Worm (Caenorhabditis elegans): ENCODE results near the gene cpf-1.

Gene cpf-1

ce11 chrII:8602337-8602944 lies at the start of gene cpf-1, which contains the start of gene rpl-26:
Gene cpf-1, minus strand, starts transcription at chrII:8602440.
Gene rpl-26, plus strand, starts transcription at chrII:8602785.
- TF ChIP-seq attf-3 (GFP tag; conservative IDR thresholded peaks at IDR 0.05) (no peak), Y67H2A.10 (GFP tag; conservative IDR thresholded peaks at IDR 0.05) (no peak), sptf-2 (GFP tag; optimal IDR thresholded peaks at IDR 0.05) (peak; percentile 92), hsf-1 (GFP tag; IDR thresholded peaks at IDR 0.05) (no peak), F33H1.4 (GFP tag; IDR thresholded peaks at IDR 0.05) (peak; percentile 88), C17E4.6 (GFP tag; IDR thresholded peaks at IDR 0.05) (no peak), athp-1 (tag; optimal IDR thresholded peaks at IDR 0.05) (no peak), ztf-3 (GFP tag; optimal IDR thresholded peaks at IDR 0.05) (no peak), pha-4 (tag; optimal IDR thresholded peaks at IDR 0.05) (no peak), F23B12.7 (tag; optimal IDR thresholded peaks at IDR 0.05; ENCODE audit: insufficient read depth) (peak; percentile 30), nhr-90 (tag; optimal IDR thresholded peaks at IDR 0.05) (no peak), let-526 (GFP tag; IDR thresholded peaks at IDR 0.05) (no peak), lsl-1 (GFP tag; optimal IDR thresholded peaks at IDR 0.05) (peak; percentile 34), snpc-1.3 (tag; optimal IDR thresholded peaks at IDR 0.05; ENCODE audit: insufficient read depth) (peak; percentile 34), tbp1 (GFP tag; optimal IDR thresholded peaks at IDR 0.05) (peak; percentile 33), zfh-2 (GFP tag; conservative IDR thresholded peaks at IDR 0.05) (0 out of 2 replicates have a peak, but pooled peaks have one; percentile 8), attf-5 (GFP tag; optimal IDR thresholded peaks at IDR 0.05) (peak; percentile 18), snpc-1.1 (tag; optimal IDR thresholded peaks at IDR 0.05; ENCODE audit: insufficient read depth) (peak; percentile 54), K11D2.4 (GFP tag; IDR thresholded peaks at IDR 0.05) (no peak), mcd-1 (GFP tag; IDR thresholded peaks at IDR 0.05) (peak; percentile 32; the same call in 1 of the 2 replicates), B0261.1 (tag; optimal IDR thresholded peaks at IDR 0.05) (no peak), ceh-58 (GFP tag; IDR thresholded peaks at IDR 0.05) (no peak), lin-35 (GFP tag; optimal IDR thresholded peaks at IDR 0.05) (no peak), nfya-2 (GFP tag; IDR thresholded peaks at IDR 0.05) (no peak), ztf-18 (tag; optimal IDR thresholded peaks at IDR 0.05) (no peak), madf-6 (GFP tag; IDR thresholded peaks at IDR 0.05) (peak; percentile 38; the same call in 1 of the 2 replicates), snpc-4 (GFP tag; optimal IDR thresholded peaks at IDR 0.05) (peak; percentile 71), snpc-4 (tag; optimal IDR thresholded peaks at IDR 0.05) (peak; percentile 55 to 80 (median 74)), efl-1 (GFP tag; optimal IDR thresholded peaks at IDR 0.05) (peak; percentile 9), lin-54 (GFP tag; optimal IDR thresholded peaks at IDR 0.05) (peak; percentile 60), D2030.7 (GFP tag; IDR thresholded peaks at IDR 0.05) (no peak), hmg-1.2 (GFP tag; IDR thresholded peaks at IDR 0.05) (peak; percentile 28; the same call in 1 of the 2 replicates), attf-6 (GFP tag; IDR thresholded peaks at IDR 0.05) (no peak), die-1 (tag; optimal IDR thresholded peaks at IDR 0.05) (no peak), sdz-38 (tag; optimal IDR thresholded peaks at IDR 0.05) (no peak), sea-2 (GFP tag; IDR thresholded peaks at IDR 0.05) (no peak)

ce11 chrII:8650644-8651159 lies 48.5 kb upstream of the cpf-1 start, which contains the start of gene pyr-1:
Gene pyr-1, plus strand, starts transcription at chrII:8651109.
- TF ChIP-seq aptf-2 (GFP tag; conservative IDR thresholded peaks at IDR 0.05) (no peak), hmg-1.2 (GFP tag; IDR thresholded peaks at IDR 0.05) (peak; percentile 62; the same call in 1 of the 2 replicates)

Measured in whole organism, young adult.